Fruit fly (Drosophila melanogaster) whole organism, wandering third instar larva: ENCODE results near the gene ppk14.
A peak's percentile ranks its signal among the peaks of the same experiment; 100 is the strongest.

Experiments used
- Abd-B ChIP-seq: fragments of >200 bp; optimal IDR thresholded peaks from 2 replicates; lab custom pipeline; 2017; ENCODE audit warnings: missing biosample characterization, missing genetic modification characterization
- CG32264 ChIP-seq: fragments of 200-800 bp; sonication (Bioruptor generic); optimal IDR thresholded peaks from 2 replicates; lab custom pipeline; 2016; ENCODE audit warnings: missing biosample characterization, missing genetic modification characterization
- CG9705 ChIP-seq: fragments of 200-800 bp; sonication (Bioruptor generic); optimal IDR thresholded peaks from 2 replicates; lab custom pipeline; 2018; ENCODE audit warnings: missing biosample characterization, mild to moderate bottlenecking, missing genetic modification characterization
- CrebA ChIP-seq: fragments of 200-800 bp; sonication (Bioruptor generic); optimal IDR thresholded peaks from 2 replicates; lab custom pipeline; 2016; ENCODE audit warnings: missing biosample characterization, mild to moderate bottlenecking, missing genetic modification characterization, borderline replicate concordance
- Dif ChIP-seq: fragments of 200-275, 200-300 bp; sonication (Bioruptor generic); optimal IDR thresholded peaks from 2 replicates; lab custom pipeline; 2018; ENCODE audit warnings: missing biosample characterization, missing genetic modification characterization; ENCODE audit not compliant: partially characterized antibody
- GATAd ChIP-seq: sonication (Bioruptor generic); optimal IDR thresholded peaks from 2 replicates; lab custom pipeline; 2016; ENCODE audit warnings: missing biosample characterization, missing genetic modification characterization
- HLH106 ChIP-seq: fragments of 200-800 bp; optimal IDR thresholded peaks from 3 replicates; lab custom pipeline; 2019; ENCODE audit warnings: missing biosample characterization, mild to moderate bottlenecking, missing genetic modification characterization, moderate library complexity
- Hnf4 ChIP-seq: fragments of 200-800 bp; sonication (Bioruptor generic); optimal IDR thresholded peaks from 2 replicates; lab custom pipeline; 2016; ENCODE audit warnings: missing biosample characterization, mild to moderate bottlenecking, missing genetic modification characterization
- Hr83 ChIP-seq: fragments of 200-300 bp; sonication (Bioruptor generic); optimal IDR thresholded peaks from 2 replicates; lab custom pipeline; 2016; ENCODE audit warnings: missing biosample characterization, mild to moderate bottlenecking, missing genetic modification characterization, moderate library complexity; ENCODE audit not compliant: poor library complexity, severe bottlenecking
- Myc ChIP-seq: fragments of >200 bp; optimal IDR thresholded peaks from 2 replicates; lab custom pipeline; 2017
- N ChIP-seq: fragments of >200 bp; optimal IDR thresholded peaks from 2 replicates; lab custom pipeline; 2018; ENCODE audit warnings: missing biosample characterization, missing external identifiers, missing genetic modification characterization
- OdsH ChIP-seq: fragments of 200-800 bp; sonication (Bioruptor generic); optimal IDR thresholded peaks from 2 replicates; lab custom pipeline; 2016; ENCODE audit warnings: missing biosample characterization, mild to moderate bottlenecking, missing genetic modification characterization
- Rel ChIP-seq, 2 experiments: fragments of 200-800 bp; sonication (Bioruptor generic) in 1 of 2; optimal IDR thresholded peaks; 2 replicates in 1 of 2; 3 replicates in 1 of 2; lab custom pipeline; 2016 to 2019; ENCODE audit warnings: mild to moderate bottlenecking in 2 of 2, missing biosample characterization in 2 of 2, missing genetic modification characterization in 2 of 2, moderate library complexity in 1 of 2
- Sp1 ChIP-seq: fragments of 200-800 bp; sonication (Bioruptor generic); optimal IDR thresholded peaks from 3 replicates; lab custom pipeline; 2019; ENCODE audit warnings: missing biosample characterization, mild to moderate bottlenecking, missing genetic modification characterization, moderate library complexity
- br ChIP-seq: fragments of 200-800 bp; sonication (Bioruptor generic); optimal IDR thresholded peaks from 2 replicates; lab custom pipeline; 2016; ENCODE audit warnings: missing biosample characterization, missing genetic modification characterization
- brk ChIP-seq: fragments of 200-800 bp; sonication (Bioruptor generic); optimal IDR thresholded peaks from 2 replicates; lab custom pipeline; 2016; ENCODE audit warnings: missing biosample characterization, mild to moderate bottlenecking, missing genetic modification characterization
- dmrt93B ChIP-seq: fragments of 200-800 bp; sonication (Bioruptor generic); optimal IDR thresholded peaks from 2 replicates; lab custom pipeline; 2018; ENCODE audit warnings: missing biosample characterization, mild to moderate bottlenecking, missing genetic modification characterization
- dsf ChIP-seq: sonication (Bioruptor generic); optimal IDR thresholded peaks from 2 replicates; lab custom pipeline; 2016; ENCODE audit warnings: missing biosample characterization, missing genetic modification characterization, borderline replicate concordance
- ey ChIP-seq: fragments of 200-800 bp; sonication (Bioruptor generic); optimal IDR thresholded peaks from 2 replicates; lab custom pipeline; 2016; ENCODE audit warnings: missing biosample characterization, missing genetic modification characterization
- foxo ChIP-seq, 2 experiments: fragments of 200-800 bp; sonication (Bioruptor generic); optimal IDR thresholded peaks; 2 replicates in 1 of 2; 3 replicates in 1 of 2; lab custom pipeline; 2016 to 2017; ENCODE audit warnings: missing biosample characterization in 2 of 2, missing genetic modification characterization in 2 of 2
- fru ChIP-seq: fragments of 200-800 bp; sonication (Bioruptor generic); optimal IDR thresholded peaks from 3 replicates; lab custom pipeline; 2016; ENCODE audit warnings: missing biosample characterization, mild to moderate bottlenecking, missing genetic modification characterization
- h ChIP-seq: fragments of 200-800 bp; sonication (Bioruptor generic); optimal IDR thresholded peaks from 3 replicates; lab custom pipeline; 2016; ENCODE audit warnings: missing biosample characterization, mild to moderate bottlenecking, missing genetic modification characterization
- jim ChIP-seq: fragments of 175-275, 200-325 bp; sonication (Bioruptor generic); optimal IDR thresholded peaks from 2 replicates; lab custom pipeline; 2016; ENCODE audit warnings: missing biosample characterization, mild to moderate bottlenecking, missing genetic modification characterization
- lola ChIP-seq: fragments of >200 bp; optimal IDR thresholded peaks from 2 replicates; lab custom pipeline; 2017; ENCODE audit warnings: missing biosample characterization, missing genetic modification characterization
- psq ChIP-seq: fragments of 200-800 bp; sonication (Bioruptor generic); optimal IDR thresholded peaks from 3 replicates; lab custom pipeline; 2017; ENCODE audit warnings: missing biosample characterization, mild to moderate bottlenecking, missing genetic modification characterization, moderate library complexity
- rgr ChIP-seq: fragments of 200-800 bp; sonication (Bioruptor generic); optimal IDR thresholded peaks from 3 replicates; lab custom pipeline; 2016; ENCODE audit warnings: missing biosample characterization, mild to moderate bottlenecking, missing genetic modification characterization
- sage ChIP-seq: fragments of 200-800 bp; sonication (Bioruptor generic); optimal IDR thresholded peaks from 2 replicates; lab custom pipeline; 2016; ENCODE audit warnings: missing biosample characterization, mild to moderate bottlenecking, missing genetic modification characterization
- sv ChIP-seq: fragments of 200-800 bp; sonication (Bioruptor generic); optimal IDR thresholded peaks from 3 replicates; lab custom pipeline; 2016; ENCODE audit warnings: missing biosample characterization, missing genetic modification characterization
- tai ChIP-seq: sonication (Bioruptor generic); optimal IDR thresholded peaks from 2 replicates; lab custom pipeline; 2016; ENCODE audit warnings: missing biosample characterization, missing genetic modification characterization
- usp ChIP-seq: fragments of >200 bp; optimal IDR thresholded peaks from 2 replicates; lab custom pipeline; 2017; ENCODE audit warnings: missing biosample characterization, missing genetic modification characterization
- woc ChIP-seq: sonication (Bioruptor generic); optimal IDR thresholded peaks from 2 replicates; lab custom pipeline; 2016; ENCODE audit warnings: missing biosample characterization, mild to moderate bottlenecking, missing genetic modification characterization

Gene ppk14

DNA sequence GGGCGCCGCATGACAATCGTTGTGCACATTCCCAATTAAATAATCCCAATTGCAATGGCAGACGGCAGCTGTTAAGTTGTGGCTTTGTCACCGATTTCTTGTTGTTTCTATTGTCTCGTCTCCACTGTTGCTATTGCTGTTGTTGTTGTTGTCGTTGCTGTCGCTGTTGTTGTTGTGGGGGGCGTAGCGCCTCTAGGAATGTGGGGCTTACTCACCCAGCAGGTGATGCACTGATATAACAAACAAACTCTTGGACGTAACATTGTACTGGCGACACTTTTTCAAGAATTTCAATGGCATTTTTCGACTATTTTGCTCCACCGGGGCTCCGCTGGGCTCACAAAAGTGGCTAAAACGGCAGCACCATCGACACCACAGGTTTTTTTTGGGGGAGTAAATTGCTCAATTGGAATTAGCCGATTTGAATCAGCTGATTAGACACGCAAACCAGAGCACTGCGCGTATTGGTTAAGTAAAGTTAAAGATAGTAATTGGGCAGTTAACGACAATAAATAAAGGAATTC, 16.9 kb upstream of the ppk14 start:
- no peak for TF ChIP-seq usp (GFP tag; lab: Kevin White, UChicago)
- TF ChIP-seq Myc (lab: Kevin White, UChicago) = peak; percentile 58
- TF ChIP-seq, all 38 proteins: peak for 1

DNA sequence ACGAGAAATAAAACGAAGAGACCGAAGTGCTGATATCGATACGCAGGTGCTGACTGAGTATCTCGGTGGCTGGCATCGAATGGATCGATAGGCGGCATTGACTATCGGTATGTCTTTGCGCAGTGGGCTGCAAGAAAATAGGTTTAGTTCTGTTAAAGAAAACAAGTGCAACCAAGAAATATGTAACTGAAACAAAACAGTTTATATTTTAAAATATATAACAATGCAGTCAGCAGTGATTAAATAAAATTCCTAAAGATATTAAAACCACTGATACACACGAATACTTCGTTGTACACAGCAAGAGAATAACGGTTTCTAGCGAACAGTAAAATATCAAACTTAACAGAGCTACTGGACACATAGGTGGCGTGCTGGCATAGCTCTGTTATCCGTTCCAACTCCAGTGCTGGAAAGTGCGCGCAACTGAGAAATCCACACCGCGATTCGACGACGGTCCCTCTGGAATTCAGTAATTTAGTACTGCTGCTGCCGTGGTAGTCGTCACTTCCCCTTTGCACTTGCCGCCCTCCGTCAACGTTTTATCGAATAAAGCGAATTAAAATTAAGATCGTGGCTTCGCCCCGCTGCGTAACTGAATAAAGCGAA, 16.3 kb upstream of the ppk14 start, which contains the start of the genes Pez and Cpr:
TSS of gene Pez (minus strand) at position 305 of the 609 bp plus-strand sequence.
TSS of gene Cpr (plus strand) at position 470 of the 609 bp plus-strand sequence.
- peak; percentile 21 for TF ChIP-seq sv (GFP tag; lab: Kevin White, UChicago)
- TF ChIP-seq sage (GFP tag; lab: Kevin White, UChicago) = peak; percentile 16
- TF ChIP-seq br (GFP tag; lab: Kevin White, UChicago) = peak; percentile 44
- TF ChIP-seq ey (GFP tag; lab: Kevin White, UChicago) = peak; percentile 17
- TF ChIP-seq Rel (GFP tag; optimal IDR thresholded peaks at IDR 0.05; lab: Kevin White, UChicago) = no peak
- TF ChIP-seq Rel (tag; optimal IDR thresholded peaks at IDR 0.05; lab: Kevin White, UChicago) = peak; percentile 26
- TF ChIP-seq Hr83 (GFP tag; lab: Kevin White, UChicago) = peak; percentile 46
- TF ChIP-seq h (GFP tag; lab: Kevin White, UChicago) = peak; percentile 66
- TF ChIP-seq Abd-B (GFP tag; lab: Kevin White, UChicago) = no peak
- TF ChIP-seq fru (GFP tag; lab: Kevin White, UChicago) = peak; percentile 85
- peak; percentile 9 for TF ChIP-seq Sp1
- TF ChIP-seq HLH106 = no peak

DNA sequence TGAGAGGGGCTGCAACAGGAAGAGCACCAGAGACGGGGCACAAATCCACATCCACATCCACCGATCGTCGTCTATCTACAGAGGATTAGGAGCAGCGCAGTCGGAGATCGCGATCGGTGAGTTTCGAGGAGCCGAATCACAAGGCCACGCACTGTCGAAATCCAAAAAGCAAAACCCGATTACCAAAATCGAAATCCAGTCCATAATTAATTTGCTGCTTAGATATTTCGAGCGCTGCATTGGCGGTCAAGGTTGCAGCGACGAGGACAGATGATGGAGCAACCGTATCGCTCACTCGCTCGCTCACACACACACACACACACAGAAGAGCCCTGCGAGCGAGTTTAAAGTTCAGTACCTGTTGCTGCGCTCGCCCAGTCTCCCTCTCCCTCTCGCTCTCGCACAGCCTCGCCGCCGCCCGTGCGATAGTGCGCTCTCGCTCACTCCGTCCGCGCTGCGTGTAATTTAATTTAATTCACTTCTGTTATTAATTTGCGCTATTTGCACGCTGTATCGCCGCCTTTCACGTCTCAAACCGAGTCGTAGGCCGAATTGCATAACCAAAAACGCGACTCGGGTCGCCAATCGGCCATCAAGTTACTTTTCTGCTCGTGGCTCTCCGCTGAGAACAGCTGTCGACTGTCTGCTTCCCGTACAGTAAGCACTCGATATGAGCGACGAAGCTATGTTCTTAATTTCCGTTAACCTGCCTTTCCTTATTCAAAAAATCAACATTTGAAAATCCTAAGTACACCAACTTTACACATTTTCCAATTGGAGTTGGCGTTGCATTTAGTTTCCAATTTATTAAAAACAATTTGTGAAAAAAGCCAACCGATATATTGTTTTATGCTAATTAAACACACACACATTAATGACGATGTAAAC, 15.5 kb upstream of the ppk14 start:
- peak; percentile 17 for TF ChIP-seq woc (GFP tag; lab: Kevin White, UChicago)
- TF ChIP-seq br (GFP tag; lab: Kevin White, UChicago) = peak; percentile 55
- peak; percentile 22 for TF ChIP-seq OdsH (GFP tag; lab: Kevin White, UChicago)
- peak; percentile 35 for TF ChIP-seq Dif (GFP tag; lab: Kevin White, UChicago)
- TF ChIP-seq sage (GFP tag; lab: Kevin White, UChicago) = no peak
- TF ChIP-seq ey (GFP tag; lab: Kevin White, UChicago) = peak; percentile 50
- peak; percentile 5 for TF ChIP-seq lola (GFP tag; lab: Kevin White, UChicago)
- peak; percentile 32 for TF ChIP-seq h (GFP tag; lab: Kevin White, UChicago)
- peak in 1 of 2 experiments; percentile 43 for TF ChIP-seq foxo (GFP tag; optimal IDR thresholded peaks at IDR 0.05; lab: Kevin White, UChicago)
- peak; percentile 8 for TF ChIP-seq CG32264 (GFP tag; lab: Kevin White, UChicago)
- no peak for TF ChIP-seq psq (GFP tag; lab: Kevin White, UChicago)
- TF ChIP-seq rgr = peak; percentile 38
- TF ChIP-seq dsf (GFP tag; lab: Kevin White, UChicago) = no peak
- peak; percentile 54 for TF ChIP-seq Hnf4 (GFP tag; lab: Kevin White, UChicago)
- TF ChIP-seq dmrt93B (GFP tag; lab: Kevin White, UChicago) = peak; percentile 2
- no peak for TF ChIP-seq GATAd (GFP tag; lab: Kevin White, UChicago)
- TF ChIP-seq HLH106 = peak; percentile 20
- TF ChIP-seq jim (GFP tag; lab: Kevin White, UChicago) = no peak

DNA sequence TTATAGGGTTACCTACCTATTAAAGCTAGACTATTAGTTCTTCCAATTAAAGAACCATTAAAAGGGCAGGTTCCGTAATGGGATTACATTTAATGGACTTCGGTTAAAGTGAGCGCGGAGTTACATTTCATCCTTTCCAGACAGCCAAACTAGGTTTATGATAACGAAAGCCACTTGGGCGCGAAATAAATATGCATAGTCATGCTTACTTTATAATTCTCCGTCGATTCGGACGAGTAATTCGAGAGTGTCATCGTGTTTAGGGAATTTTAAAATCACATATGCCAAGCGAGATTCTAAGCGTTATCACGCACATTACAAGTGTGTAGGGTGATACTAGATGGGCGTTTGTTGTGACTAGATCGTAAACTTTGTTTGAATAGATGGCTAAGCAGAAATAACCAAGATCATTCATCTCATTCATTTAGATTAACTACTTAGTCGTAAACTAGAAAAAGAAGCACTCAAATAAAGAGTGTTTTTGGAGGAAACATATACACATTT, 14.5 kb upstream of the ppk14 start:
- no peak for TF ChIP-seq dsf (GFP tag; lab: Kevin White, UChicago)
- no peak for TF ChIP-seq GATAd (GFP tag; lab: Kevin White, UChicago)
- TF ChIP-seq tai = no peak
- TF ChIP-seq psq (GFP tag; lab: Kevin White, UChicago) = no peak
- no peak for TF ChIP-seq Dif (GFP tag; lab: Kevin White, UChicago)
- no peak for TF ChIP-seq usp (GFP tag; lab: Kevin White, UChicago)
- no peak for TF ChIP-seq h (GFP tag; lab: Kevin White, UChicago)
- no peak for TF ChIP-seq rgr
- no peak for TF ChIP-seq CrebA (GFP tag; lab: Kevin White, UChicago)
- TF ChIP-seq Hr83 (GFP tag; lab: Kevin White, UChicago) = no peak
- TF ChIP-seq N (GFP tag; lab: Kevin White, UChicago) = no peak
- TF ChIP-seq sv (GFP tag; lab: Kevin White, UChicago) = no peak
- TF ChIP-seq brk (GFP tag; lab: Kevin White, UChicago) = no peak
- TF ChIP-seq foxo (GFP tag; optimal IDR thresholded peaks at IDR 0.05; lab: Kevin White, UChicago) = no peak
- no peak for TF ChIP-seq dmrt93B (GFP tag; lab: Kevin White, UChicago)
- no peak for TF ChIP-seq CG9705 (GFP tag; lab: Kevin White, UChicago)
- TF ChIP-seq HLH106 = no peak
- TF ChIP-seq jim (GFP tag; lab: Kevin White, UChicago) = no peak
